Worm (Caenorhabditis elegans): ENCODE measurements around the gene F22H10.6.

DNA sequence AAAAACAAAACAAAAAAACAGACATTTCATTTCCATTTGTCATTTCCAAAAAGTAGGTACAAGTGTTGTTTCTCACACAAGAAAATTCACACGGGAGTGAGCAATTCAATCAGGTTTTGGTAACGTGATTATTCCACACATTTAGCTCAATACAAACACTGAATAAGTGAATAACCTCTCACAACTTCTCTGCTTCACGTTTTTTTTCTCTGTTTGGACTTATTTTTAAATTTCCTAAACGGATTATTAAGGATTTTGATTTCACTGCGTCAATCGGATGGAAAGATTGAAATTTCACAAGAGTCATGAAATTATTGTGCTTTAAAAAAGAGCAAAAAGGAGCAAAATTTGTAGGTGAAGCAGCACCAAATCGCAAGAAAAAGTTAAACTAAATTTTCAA lies 30.9 kb downstream of the F22H10.6 start:
- TF ChIP-seq unc-62 (GFP tag; optimal IDR thresholded peaks at IDR 0.05) (no peak), ZK546.5 (tag; optimal IDR thresholded peaks at IDR 0.05) (no peak), lin-39 (tag; optimal IDR thresholded peaks at IDR 0.05) (no peak), elt-2 (tag; optimal IDR thresholded peaks at IDR 0.05) (no peak), nhr-77 (tag; optimal IDR thresholded peaks at IDR 0.05) (no peak), mdl-1 (tag; optimal IDR thresholded peaks at IDR 0.05) (no peak), nhr-25 (tag; optimal IDR thresholded peaks at IDR 0.05) (no peak), skn-1 (tag; optimal IDR thresholded peaks at IDR 0.05) (no peak), R02D3.7 (tag; optimal IDR thresholded peaks at IDR 0.05) (no peak), nfya-1 (tag; optimal IDR thresholded peaks at IDR 0.05; ENCODE audit: insufficient read depth) (no peak)

Measured in whole organism, L3 larva.